Fruit fly (Drosophila melanogaster): ENCODE results near the gene CG13023.

Gene CG13023

DNA sequence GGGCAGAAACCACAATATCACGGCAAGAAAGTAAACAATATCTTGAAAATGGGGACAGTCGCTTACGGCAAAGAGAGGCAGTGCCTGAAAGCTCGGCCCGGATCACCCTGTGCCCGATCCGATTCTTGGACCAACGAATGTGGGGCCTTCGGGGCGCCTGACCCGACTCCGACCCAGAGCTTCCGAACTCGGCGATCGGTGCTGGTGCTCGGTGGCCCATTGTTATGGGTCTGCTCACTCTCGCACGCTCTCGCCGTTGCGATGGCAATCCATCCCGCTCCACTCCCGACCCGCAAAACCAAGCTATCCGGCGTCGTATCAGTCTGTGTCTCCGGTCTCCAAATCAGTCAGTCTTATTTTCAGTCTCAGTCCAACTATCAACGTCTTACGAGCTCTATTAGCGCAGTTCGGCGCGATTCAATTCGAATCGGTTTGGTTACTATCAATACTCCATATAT lies 42.4 kb upstream of the CG13023 start, which contains the start of gene Exn (continued):
- TF ChIP-seq ci (GFP tag; IDR thresholded peaks at IDR 0.05) = peak; percentile 80
- no peak for TF ChIP-seq CG7556 (GFP tag; optimal IDR thresholded peaks at IDR 0.05)
- TF ChIP-seq caup (GFP tag; optimal IDR thresholded peaks at IDR 0.05; ENCODE audit: severe bottlenecking) = peak; percentile 59
- no peak for TF ChIP-seq CG11085 (GFP tag; IDR thresholded peaks at IDR 0.05)
- TF ChIP-seq CG16863 (GFP tag; optimal IDR thresholded peaks at IDR 0.05) = no peak
- no peak for TF ChIP-seq slou (GFP tag; optimal IDR thresholded peaks at IDR 0.05)
- peak; percentile 17 for TF ChIP-seq bigmax (GFP tag; optimal IDR thresholded peaks at IDR 0.05)
- peak; percentile 47; the same call in 1 of the 3 replicates for TF ChIP-seq Dbx (GFP tag; IDR thresholded peaks at IDR 0.05)
- TF ChIP-seq CG3726 (GFP tag; IDR thresholded peaks at IDR 0.05) = no peak
- peak; percentile 57 for TF ChIP-seq mirr (GFP tag; optimal IDR thresholded peaks at IDR 0.05)
- TF ChIP-seq CG1233 (GFP tag; optimal IDR thresholded peaks at IDR 0.05) = no peak
- peak; percentile 62; the same call in 1 of the 2 replicates for TF ChIP-seq Adf1 (GFP tag; IDR thresholded peaks at IDR 0.05)
- TF ChIP-seq bab2 (GFP tag; optimal IDR thresholded peaks at IDR 0.05) = no peak
- no peak for TF ChIP-seq CG10366 (GFP tag; IDR thresholded peaks at IDR 0.05)
- 0 out of 3 replicates have a peak, but pooled peaks have one; percentile 60 for TF ChIP-seq zen2 (GFP tag; IDR thresholded peaks at IDR 0.05; ENCODE audit: partially characterized antibody)
- peak; percentile 47; the same call in 1 of the 2 replicates for TF ChIP-seq HLH3B (GFP tag; IDR thresholded peaks at IDR 0.05)
- TF ChIP-seq CG5953 (GFP tag; IDR thresholded peaks at IDR 0.05) = no peak
- no peak for TF ChIP-seq CG4730 (GFP tag; IDR thresholded peaks at IDR 0.05)
- no peak for TF ChIP-seq hkb (optimal IDR thresholded peaks at IDR 0.05)
- peak; percentile 63 for TF ChIP-seq hkb (GFP tag; IDR thresholded peaks at IDR 0.05)
- peak; percentile 38 for TF ChIP-seq pros (GFP tag; optimal IDR thresholded peaks at IDR 0.05)
- TF ChIP-seq so (GFP tag; IDR thresholded peaks at IDR 0.05) = peak; percentile 68; the same call in 1 of the 3 replicates
- no peak for TF ChIP-seq CG6654 (GFP tag; optimal IDR thresholded peaks at IDR 0.05)
- no peak for TF ChIP-seq HLHmδ (GFP tag; optimal IDR thresholded peaks at IDR 0.05)
- TF ChIP-seq sob (GFP tag; IDR thresholded peaks at IDR 0.05) = peak; percentile 50
- peak; percentile 33; the same call in 1 of the 2 replicates for TF ChIP-seq tna (GFP tag; IDR thresholded peaks at IDR 0.05; ENCODE audit: partially characterized antibody)
- no peak for TF ChIP-seq pb (GFP tag; optimal IDR thresholded peaks at IDR 0.05)
- TF ChIP-seq org-1 (GFP tag; optimal IDR thresholded peaks at IDR 0.05) = no peak
- peak; percentile 40 for TF ChIP-seq BtbVII (GFP tag; optimal IDR thresholded peaks at IDR 0.05)
- no peak for TF ChIP-seq sr (GFP tag; IDR thresholded peaks at IDR 0.05)
- TF ChIP-seq CG8089 (GFP tag; optimal IDR thresholded peaks at IDR 0.05) = peak; percentile 6
- no peak for TF ChIP-seq Six4 (GFP tag; optimal IDR thresholded peaks at IDR 0.05)
- no peak for TF ChIP-seq CG10565 (GFP tag; optimal IDR thresholded peaks at IDR 0.05)
- no peak for TF ChIP-seq Dp (GFP tag; optimal IDR thresholded peaks at IDR 0.05)
- TF ChIP-seq slp2 (GFP tag; optimal IDR thresholded peaks at IDR 0.05) = no peak
- TF ChIP-seq amos (GFP tag; IDR thresholded peaks at IDR 0.05; ENCODE audit: partially characterized antibody) = no peak; the same call in 1 of the 2 replicates
- TF ChIP-seq CG6813 (GFP tag; optimal IDR thresholded peaks at IDR 0.05) = peak; percentile 11
- TF ChIP-seq pan (optimal IDR thresholded peaks at IDR 0.05) = no peak
- TF ChIP-seq pan (GFP tag; optimal IDR thresholded peaks at IDR 0.05 in 1 of 2, IDR thresholded peaks at IDR 0.05 in 1 of 2) = peak in 1 of 2 experiments; percentile 58
- TF ChIP-seq CG14441 (GFP tag; IDR thresholded peaks at IDR 0.05) = no peak
- no peak for TF ChIP-seq CG11695 (GFP tag; IDR thresholded peaks at IDR 0.05)
- no peak for TF ChIP-seq Asciz (GFP tag; optimal IDR thresholded peaks at IDR 0.05)
- peak; percentile 29; the same call in 1 of the 2 replicates for TF ChIP-seq Drgx (GFP tag; IDR thresholded peaks at IDR 0.05)
- TF ChIP-seq CG7839 (tag; optimal IDR thresholded peaks at IDR 0.05) = no peak
- TF ChIP-seq CG17328 (GFP tag; IDR thresholded peaks at IDR 0.05) = peak; percentile 23; the same call in 1 of the 2 replicates
- TF ChIP-seq CG17829 (tag; optimal IDR thresholded peaks at IDR 0.05) = no peak
- TF ChIP-seq CG17568 (GFP tag; optimal IDR thresholded peaks at IDR 0.05) = no peak
- TF ChIP-seq CG10543 (GFP tag; optimal IDR thresholded peaks at IDR 0.05) = peak; percentile 85
- no peak for TF ChIP-seq Oli (tag; optimal IDR thresholded peaks at IDR 0.05)
- no peak for TF ChIP-seq Doc2 (GFP tag; IDR thresholded peaks at IDR 0.05)
- peak; percentile 13 for TF ChIP-seq gro (GFP tag; optimal IDR thresholded peaks at IDR 0.05)
